Worm (Caenorhabditis elegans): ENCODE measurements around the gene Y51H7C.7.
"Not testable (repeated sequence)": the region's sequence is repeated elsewhere in the genome, so short reads cannot be mapped to it uniquely, and the experiment has no call there.

ce11 chrII:1446696-1447293 is 44.4 kb downstream of the Y51H7C.7 start, which contains the start of gene Y51H7C.12:
- TF ChIP-seq mxl-2 (GFP tag; conservative IDR thresholded peaks at IDR 0.05); fos-1 (tag; optimal IDR thresholded peaks at IDR 0.05); lin-38 (GFP tag; IDR thresholded peaks at IDR 0.05); skn-1 (tag; optimal IDR thresholded peaks at IDR 0.05); Y5F2A.4 (GFP tag; optimal IDR thresholded peaks at IDR 0.05): not testable (repeated sequence)
